Worm (Caenorhabditis elegans) whole organism, L4 larva: ENCODE results near the gene hlh-14.

Experiments
- F44E2.7 ChIP-seq: fragments of 200-800 bp; sonication (Bioruptor generic); IDR thresholded peaks from 2 replicates; pipeline ENCODE4 v2.1.2; 2022; ENCODE audit warnings: missing genetic modification characterization, missing compliant biosample characterization
- Y105C5A.15 ChIP-seq: fragments of 200-800 bp; sonication (Bioruptor generic); IDR thresholded peaks from 2 replicates; pipeline ENCODE4 v1.3.6; 2022; ENCODE audit warnings: missing genetic modification characterization, missing compliant biosample characterization
- Y5F2A.4 ChIP-seq: fragments of 200-800 bp; sonication (Bioruptor generic); optimal IDR thresholded peaks from 2 replicates; lab custom pipeline; 2018; ENCODE audit warnings: mild to moderate bottlenecking, missing genetic modification characterization, missing compliant biosample characterization
- aha-1 ChIP-seq: fragments of 150-350 bp; peaks from one replicate; lab custom pipeline; 2014; ENCODE audit warnings: missing biosample characterization, missing genetic modification characterization
- aly-2 ChIP-seq: sonication (generic microtip); optimal IDR thresholded peaks from 2 replicates; lab custom pipeline; 2018; ENCODE audit warnings: missing biosample characterization, missing genetic modification characterization
- ceh-28 ChIP-seq: fragments of 150-350 bp; optimal IDR thresholded peaks from 2 replicates; lab custom pipeline; 2014; ENCODE audit warnings: missing biosample characterization, missing genetic modification reagents, missing genetic modification characterization
- ces-1 ChIP-seq: fragments of 150-350 bp; sonication (generic microtip); optimal IDR thresholded peaks from 4 replicates; lab custom pipeline; 2014; ENCODE audit warnings: missing biosample characterization, missing genetic modification reagents, missing genetic modification characterization
- ctbp-1 ChIP-seq: fragments of 200-800 bp; sonication (Bioruptor generic); IDR thresholded peaks from 2 replicates; pipeline ENCODE4 v1.3.6; 2022; ENCODE audit warnings: missing genetic modification reagents, missing genetic modification characterization, missing compliant biosample characterization
- dmd-6 ChIP-seq: fragments of 200-800 bp; sonication (Bioruptor generic); IDR thresholded peaks from 2 replicates; pipeline ENCODE4 v1.3.6; 2022; ENCODE audit warnings: missing genetic modification reagents, missing genetic modification characterization, missing compliant biosample characterization
- dmd-8 ChIP-seq: fragments of 200-800 bp; sonication (Bioruptor generic); IDR thresholded peaks from 2 replicates; pipeline ENCODE4 v1.3.6; 2022; ENCODE audit warnings: missing genetic modification characterization, missing compliant biosample characterization
- dmd-9 ChIP-seq: fragments of 200-800 bp; sonication (Bioruptor generic); IDR thresholded peaks from 2 replicates; pipeline ENCODE4 v1.3.6; 2022; ENCODE audit warnings: missing genetic modification reagents, missing genetic modification characterization, missing compliant biosample characterization
- dpl-1 ChIP-seq: fragments of 150-350 bp; optimal IDR thresholded peaks from 2 replicates; lab custom pipeline; 2014; ENCODE audit warnings: missing biosample characterization, missing genetic modification reagents, missing genetic modification characterization
- dve-1 ChIP-seq: sonication (generic microtip); optimal IDR thresholded peaks from 2 replicates; lab custom pipeline; 2017; ENCODE audit warnings: antibody characterized with exemption, mild to moderate bottlenecking, missing genetic modification characterization, missing compliant biosample characterization; ENCODE audit not compliant: insufficient read depth
- fkh-10 ChIP-seq: fragments of 150-350 bp; optimal IDR thresholded peaks from 2 replicates; lab custom pipeline; 2014; ENCODE audit warnings: missing biosample characterization, missing genetic modification reagents, missing genetic modification characterization
- hif-1 ChIP-seq, 2 experiments: sonication (generic microtip); optimal IDR thresholded peaks; 2 replicates each; lab custom pipeline; 2016 to 2017; ENCODE audit warnings: missing compliant biosample characterization in 2 of 2, missing genetic modification characterization in 2 of 2, missing genetic modification reagents in 2 of 2, missing genotype in 2 of 2, mild to moderate bottlenecking in 1 of 2
- hlh-11 ChIP-seq: fragments of 200-800 bp; sonication (Bioruptor generic); optimal IDR thresholded peaks from 2 replicates; lab custom pipeline; 2018; ENCODE audit warnings: mild to moderate bottlenecking, missing genetic modification characterization, missing compliant biosample characterization
- hlh-30 ChIP-seq: sonication (generic microtip); optimal IDR thresholded peaks from 2 replicates; lab custom pipeline; 2017; ENCODE audit warnings: antibody characterized with exemption, mild to moderate bottlenecking, missing genetic modification characterization, missing compliant biosample characterization; ENCODE audit not compliant: insufficient read depth
- hmg-1.1 ChIP-seq: fragments of 200-800 bp; sonication (Bioruptor generic); IDR thresholded peaks from 2 replicates; pipeline ENCODE4 v1.3.6; 2022; ENCODE audit warnings: missing genetic modification reagents, missing genetic modification characterization, missing compliant biosample characterization
- jun-1 ChIP-seq: fragments of 150-350 bp; optimal IDR thresholded peaks from 2 replicates; lab custom pipeline; 2014; ENCODE audit warnings: missing biosample characterization, missing genetic modification reagents, missing genetic modification characterization
- lin-29 ChIP-seq: fragments of 200-800 bp; sonication (Bioruptor generic); IDR thresholded peaks from 2 replicates; pipeline ENCODE4 v1.3.6; 2022; ENCODE audit warnings: missing genetic modification reagents, missing genetic modification characterization, missing compliant biosample characterization
- lsy-2 ChIP-seq, 2 experiments: fragments of 150-350 bp in 1 of 2; sonication (generic microtip) in 1 of 2; optimal IDR thresholded peaks; 2 replicates each; lab custom pipeline; 2014 to 2017; ENCODE audit warnings: missing biosample characterization in 2 of 2, missing genetic modification characterization in 2 of 2
- mdl-1 ChIP-seq, 2 experiments: fragments of 150-350 bp in 1 of 2; sonication (generic microtip) in 1 of 2; optimal IDR thresholded peaks; 2 replicates each; lab custom pipeline; 2014 to 2017; ENCODE audit warnings: missing biosample characterization in 2 of 2, missing genetic modification characterization in 2 of 2
- mes-2 ChIP-seq: sonication (generic microtip); optimal IDR thresholded peaks from 2 replicates; lab custom pipeline; 2016; ENCODE audit warnings: missing genotype, mild to moderate bottlenecking, missing genetic modification characterization, missing compliant biosample characterization; ENCODE audit not compliant: poor library complexity, severe bottlenecking
- mxl-3 ChIP-seq: fragments of 200-800 bp; sonication (Bioruptor generic); optimal IDR thresholded peaks from 2 replicates; lab custom pipeline; 2018; ENCODE audit warnings: mild to moderate bottlenecking, missing genetic modification characterization, missing compliant biosample characterization
- nhr-25 ChIP-seq: sonication (generic microtip); optimal IDR thresholded peaks from 2 replicates; lab custom pipeline; 2017; ENCODE audit warnings: missing genetic modification characterization, mild to moderate bottlenecking, missing compliant biosample characterization, antibody characterized with exemption, moderate library complexity, borderline replicate concordance; ENCODE audit not compliant: insufficient read depth
- nhr-48 ChIP-seq: sonication (generic microtip); optimal IDR thresholded peaks from 2 replicates; lab custom pipeline; 2016; ENCODE audit warnings: mild to moderate bottlenecking, missing genetic modification characterization, missing compliant biosample characterization
- nhr-77 ChIP-seq: fragments of 150-350 bp; optimal IDR thresholded peaks from 2 replicates; lab custom pipeline; 2014; ENCODE audit warnings: missing biosample characterization, missing genetic modification characterization
- rbr-2 ChIP-seq: sonication (generic microtip); optimal IDR thresholded peaks from 2 replicates; lab custom pipeline; 2016; ENCODE audit warnings: missing genotype, missing genetic modification characterization, missing compliant biosample characterization
- saeg-2 ChIP-seq: fragments of 200-800 bp; sonication (Bioruptor generic); IDR thresholded peaks from 2 replicates; pipeline ENCODE4 v1.3.6; 2022; ENCODE audit warnings: missing genetic modification reagents, missing genetic modification characterization, missing compliant biosample characterization
- set-16 ChIP-seq: fragments of 200-800 bp; sonication (Bioruptor generic); IDR thresholded peaks from 2 replicates; pipeline ENCODE4 v1.3.6; 2022; ENCODE audit warnings: missing genetic modification reagents, missing genetic modification characterization, missing compliant biosample characterization
- snpc-1.2 ChIP-seq: fragments of 200-800 bp; sonication (Bioruptor generic); IDR thresholded peaks from 2 replicates; pipeline ENCODE4 v1.3.6; 2022; ENCODE audit warnings: missing genetic modification reagents, missing genetic modification characterization, missing compliant biosample characterization
- unc-39 ChIP-seq: sonication (generic microtip); optimal IDR thresholded peaks from 2 replicates; lab custom pipeline; 2017; ENCODE audit warnings: missing biosample characterization, missing genetic modification characterization
- unc-62 ChIP-seq, 3 experiments: fragments of 150-350 bp in 1 of 3; sonication (generic microtip); optimal IDR thresholded peaks in 2 of 3; peaks in 1 of 3; 1 replicate in 1 of 3; 2 replicates in 2 of 3; lab custom pipeline; 2014 to 2017; ENCODE audit warnings: missing biosample characterization in 3 of 3, missing genetic modification characterization in 3 of 3, missing genetic modification reagents in 3 of 3, missing genotype in 1 of 3
- zfp-2 ChIP-seq: sonication (generic microtip); optimal IDR thresholded peaks from 2 replicates; lab custom pipeline; 2016; ENCODE audit warnings: mild to moderate bottlenecking, missing genetic modification characterization, missing compliant biosample characterization
- ztf-11 ChIP-seq: fragments of 150-350 bp; optimal IDR thresholded peaks from 2 replicates; lab custom pipeline; 2014; ENCODE audit warnings: missing biosample characterization, missing genetic modification characterization
- ztf-7 ChIP-seq: fragments of 150-350 bp; optimal IDR thresholded peaks from 2 replicates; lab custom pipeline; 2014; ENCODE audit warnings: missing biosample characterization, missing genetic modification characterization

The hlh-14 gene

DNA sequence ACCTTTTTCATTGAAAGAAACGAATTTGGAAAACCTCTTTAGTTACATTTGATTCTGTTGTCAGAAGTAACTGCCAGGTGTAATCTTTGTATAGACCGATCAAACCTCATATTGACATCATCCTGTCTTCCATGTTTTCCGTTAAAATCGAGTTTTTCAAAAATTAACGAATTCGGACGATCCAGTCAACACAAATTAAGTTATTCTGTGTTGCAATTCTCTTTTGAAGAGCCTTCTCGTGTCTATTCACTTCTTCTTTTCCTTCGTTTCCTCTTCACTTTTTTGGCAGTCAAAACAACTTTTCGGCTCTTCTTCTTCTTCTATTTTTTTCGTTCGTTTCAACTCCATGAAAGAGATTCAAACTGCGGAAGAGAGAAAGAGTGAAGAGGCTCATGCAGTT, 30.5 kb downstream of the hlh-14 start:
- TF ChIP-seq nhr-25 (tag; lab: Kevin White, UChicago) (no peak), ces-1 (GFP tag; lab: Kevin White, UChicago) (peak; percentile 81), ztf-11 (tag; lab: Kevin White, UChicago) (no peak), nhr-77 (no peak), zfp-2 (no peak), F44E2.7 (GFP tag; lab: Robert Waterston, UW) (no peak), fkh-10 (peak; percentile 82), rbr-2 (tag; lab: Kevin White, UChicago) (peak; percentile 18), mes-2 (tag; lab: Kevin White, UChicago) (no peak), unc-62 (GFP tag; optimal IDR thresholded peaks at IDR 0.05 in 1 of 2; lab: Kevin White, UChicago) (peak in 1 of 2 experiments; percentile 85), unc-62 (tag; optimal IDR thresholded peaks at IDR 0.05; lab: Kevin White, UChicago) (no peak), aha-1 (tag; lab: Kevin White, UChicago) (no peak), ctbp-1 (peak; percentile 48), dmd-9 (no peak), hif-1 (tag; optimal IDR thresholded peaks at IDR 0.05; lab: Kevin White, UChicago) (no peak), ztf-7 (tag; lab: Kevin White, UChicago) (no peak), hmg-1.1 (GFP tag; lab: Robert Waterston, UW) (0 out of 2 replicates have a peak, but pooled peaks have one; percentile 24), unc-39 (tag; lab: Kevin White, UChicago) (no peak)

DNA sequence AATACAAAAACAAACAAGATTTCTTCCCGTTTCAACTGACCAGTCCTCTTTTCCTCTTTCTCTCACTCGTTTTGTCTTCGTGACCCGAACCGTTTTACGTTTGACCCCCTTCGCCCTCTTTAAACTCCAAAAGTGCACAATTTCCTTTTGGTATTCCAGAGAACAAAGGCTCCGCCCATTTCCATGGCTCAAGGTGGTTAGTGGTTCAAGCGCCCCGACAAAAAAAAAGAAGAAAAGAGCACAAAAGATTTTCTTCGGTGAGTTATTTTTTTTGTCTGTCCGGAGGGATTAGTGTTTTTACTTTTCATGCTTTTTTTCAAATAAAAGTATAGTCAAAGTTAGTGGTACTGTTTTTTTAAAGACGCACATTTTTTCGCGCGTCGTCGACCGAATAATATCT, 31.2 kb downstream of the hlh-14 start, which contains the start of gene osta-2:
Gene osta-2, plus strand, starts transcription at position 160 of the 400 bp plus-strand sequence.
- peak in 1 of 2 experiments; percentile 92 for TF ChIP-seq unc-62 (GFP tag; optimal IDR thresholded peaks at IDR 0.05 in 1 of 2; lab: Kevin White, UChicago)
- no peak for TF ChIP-seq unc-62 (tag; optimal IDR thresholded peaks at IDR 0.05; lab: Kevin White, UChicago)
- peak; percentile 5 for TF ChIP-seq fkh-10
- no peak for TF ChIP-seq aly-2 (tag; lab: Kevin White, UChicago)
- TF ChIP-seq dmd-9, result no peak

- TF ChIP-seq jun-1 (tag; lab: Kevin White, UChicago) (no peak), hlh-11 (tag; lab: Kevin White, UChicago) (no peak), hlh-30 (tag; lab: Kevin White, UChicago) (peak; percentile 25), aly-2 (tag; lab: Kevin White, UChicago) (no peak), ceh-28 (tag; lab: Kevin White, UChicago) (no peak), lin-29 (no peak), aha-1 (tag; lab: Kevin White, UChicago) (no peak), mxl-3 (GFP tag; lab: Kevin White, UChicago) (peak; percentile 27), lsy-2 (tag; optimal IDR thresholded peaks at IDR 0.05; lab: Kevin White, UChicago) (peak in 1 of 2 experiments; percentile 14), snpc-1.2 (GFP tag; lab: Robert Waterston, UW) (no peak)
Observed at ce11 chrII:5704479-5704878, 34.2 kb downstream of the hlh-14 start.

ce11 chrII:5702611-5703192, 36.0 kb downstream of the hlh-14 start:
- no peak for TF ChIP-seq dmd-8 (GFP tag; lab: Robert Waterston, UW)
- TF ChIP-seq dve-1, result peak; percentile 0
- no peak for TF ChIP-seq nhr-25 (tag; lab: Kevin White, UChicago)
- no peak for TF ChIP-seq Y5F2A.4 (GFP tag; lab: Kevin White, UChicago)
- peak; percentile 59 for TF ChIP-seq nhr-48 (tag; lab: Kevin White, UChicago)
- TF ChIP-seq dmd-6, result no peak
- TF ChIP-seq mdl-1 (tag; optimal IDR thresholded peaks at IDR 0.05; lab: Kevin White, UChicago), result peak in 1 of 2 experiments; percentile 38
- peak; percentile 14 for TF ChIP-seq hlh-11 (tag; lab: Kevin White, UChicago)
- no peak for TF ChIP-seq dmd-9
- TF ChIP-seq snpc-1.2 (GFP tag; lab: Robert Waterston, UW), result no peak
- TF ChIP-seq set-16 (GFP tag; lab: Robert Waterston, UW), result no peak
- peak; percentile 3 for TF ChIP-seq dpl-1 (GFP tag; lab: Kevin White, UChicago)
- no peak for TF ChIP-seq saeg-2 (GFP tag; lab: Robert Waterston, UW)
- TF ChIP-seq unc-62 (GFP tag; optimal IDR thresholded peaks at IDR 0.05 in 1 of 2; lab: Kevin White, UChicago), result peak in 1 of 2 experiments; percentile 44
- TF ChIP-seq unc-62 (tag; optimal IDR thresholded peaks at IDR 0.05; lab: Kevin White, UChicago), result no peak
- TF ChIP-seq Y105C5A.15 (GFP tag; lab: Robert Waterston, UW), result no peak
- peak; percentile 2 for TF ChIP-seq mes-2 (tag; lab: Kevin White, UChicago)
